Fruit fly (Drosophila melanogaster): ENCODE data around the gene CG14662.

CG14662 gene

dm6 chr3R:4951764-4952570 is 32.1 kb downstream of the CG14662 start (continued):
- no peak for TF ChIP-seq caup (GFP tag; optimal IDR thresholded peaks at IDR 0.05; ENCODE audit: severe bottlenecking)
- peak; percentile 70 for TF ChIP-seq CTCF (GFP tag; optimal IDR thresholded peaks at IDR 0.05)
- TF ChIP-seq CG6854 (GFP tag; optimal IDR thresholded peaks at IDR 0.05) = no peak
- peak; percentile 1 for TF ChIP-seq ewg (GFP tag; optimal IDR thresholded peaks at IDR 0.05)
- TF ChIP-seq z (GFP tag; IDR thresholded peaks at IDR 0.05) = no peak
- no peak for TF ChIP-seq ara (GFP tag; IDR thresholded peaks at IDR 0.05)
- no peak for TF ChIP-seq org-1 (GFP tag; optimal IDR thresholded peaks at IDR 0.05)
- TF ChIP-seq pros (GFP tag; optimal IDR thresholded peaks at IDR 0.05) = peak; percentile 28
- no peak for TF ChIP-seq disco-r (GFP tag; optimal IDR thresholded peaks at IDR 0.05)
- peak; percentile 88 for TF ChIP-seq Elba2 (GFP tag; optimal IDR thresholded peaks at IDR 0.05)
- no peak for TF ChIP-seq zf30C (GFP tag; optimal IDR thresholded peaks at IDR 0.05)
- peak; percentile 78 for TF ChIP-seq sd (tag; optimal IDR thresholded peaks at IDR 0.05)
- TF ChIP-seq Pdp1 (GFP tag; optimal IDR thresholded peaks at IDR 0.05) = no peak
- no peak for TF ChIP-seq CG6791 (GFP tag; IDR thresholded peaks at IDR 0.05; ENCODE audit: partially characterized antibody)
- peak; percentile 30 for TF ChIP-seq kay (GFP tag; optimal IDR thresholded peaks at IDR 0.05)
- no peak for TF ChIP-seq CG14860 (GFP tag; IDR thresholded peaks at IDR 0.05; ENCODE audit: partially characterized antibody)
- peak; percentile 58 for TF ChIP-seq YL-1 (GFP tag; optimal IDR thresholded peaks at IDR 0.05)
- no peak for TF ChIP-seq knrl (GFP tag; IDR thresholded peaks at IDR 0.05; ENCODE audit: partially characterized antibody)
- TF ChIP-seq CG10654 (GFP tag; optimal IDR thresholded peaks at IDR 0.05) = no peak
- peak; percentile 29 to 45 for TF ChIP-seq tll (GFP tag; optimal IDR thresholded peaks at IDR 0.05)
- peak; percentile 69 for TF ChIP-seq CG10543 (GFP tag; optimal IDR thresholded peaks at IDR 0.05)
- TF ChIP-seq CG33213 (GFP tag; optimal IDR thresholded peaks at IDR 0.05) = no peak
- no peak for TF ChIP-seq CG3065 (GFP tag; optimal IDR thresholded peaks at IDR 0.05)
- no peak for TF ChIP-seq CG3847 (GFP tag; IDR thresholded peaks at IDR 0.05)
- no peak for TF ChIP-seq CG31441 (GFP tag; IDR thresholded peaks at IDR 0.05)
- TF ChIP-seq CG15269 (tag; optimal IDR thresholded peaks at IDR 0.05) = no peak
- TF ChIP-seq chinmo (GFP tag; IDR thresholded peaks at IDR 0.05; ENCODE audit: partially characterized antibody) = no peak
- no peak for TF ChIP-seq Lhr (GFP tag; optimal IDR thresholded peaks at IDR 0.05)
- peak; percentile 53 for TF ChIP-seq CG34376 (GFP tag; optimal IDR thresholded peaks at IDR 0.05)
- TF ChIP-seq CG10462 (GFP tag; optimal IDR thresholded peaks at IDR 0.05) = no peak
- no peak for TF ChIP-seq CG11695 (GFP tag; IDR thresholded peaks at IDR 0.05)
- no peak for TF ChIP-seq CG11504 (tag; optimal IDR thresholded peaks at IDR 0.05)
- no peak for TF ChIP-seq amos (GFP tag; IDR thresholded peaks at IDR 0.05; ENCODE audit: partially characterized antibody)
- no peak for TF ChIP-seq zen2 (GFP tag; IDR thresholded peaks at IDR 0.05; ENCODE audit: partially characterized antibody)
- peak; percentile 66 for TF ChIP-seq CG15479 (GFP tag; optimal IDR thresholded peaks at IDR 0.05)
- peak; percentile 63 for TF ChIP-seq mirr (GFP tag; optimal IDR thresholded peaks at IDR 0.05)
- TF ChIP-seq CG42726 (GFP tag; IDR thresholded peaks at IDR 0.05; ENCODE audit: partially characterized antibody) = no peak
- peak; percentile 63 for TF ChIP-seq Med (GFP tag)
- TF ChIP-seq CG7987 (GFP tag; optimal IDR thresholded peaks at IDR 0.05) = no peak
- no peak for TF ChIP-seq CG8290 (GFP tag; optimal IDR thresholded peaks at IDR 0.05)
- TF ChIP-seq CG8290 (tag; optimal IDR thresholded peaks at IDR 0.05) = peak in 1 of 2 experiments; percentile 62
- no peak for TF ChIP-seq CG12104 (GFP tag; optimal IDR thresholded peaks at IDR 0.05)
- no peak for TF ChIP-seq CG18476 (GFP tag; optimal IDR thresholded peaks at IDR 0.05)
- no peak for TF ChIP-seq gem (tag; optimal IDR thresholded peaks at IDR 0.05)
- peak; percentile 98 for TF ChIP-seq cg (GFP tag; optimal IDR thresholded peaks at IDR 0.05)
- no peak for TF ChIP-seq Drgx (GFP tag; IDR thresholded peaks at IDR 0.05)
- no peak for TF ChIP-seq Gsc (GFP tag; IDR thresholded peaks at IDR 0.05)
- TF ChIP-seq CG17186 (GFP tag; optimal IDR thresholded peaks at IDR 0.05) = no peak
- TF ChIP-seq CHES-1-like (GFP tag; optimal IDR thresholded peaks at IDR 0.05) = no peak
